Worm (Caenorhabditis elegans) whole organism, L1 larva: ENCODE data around the gene suf-1.

ENCODE experiments used
- C16A3.4 ChIP-seq: fragments of 150-350 bp; optimal IDR thresholded peaks from 2 replicates; lab custom pipeline; 2014; ENCODE audit warnings: missing biosample characterization, missing genetic modification characterization
- Y116A8C.19 ChIP-seq: sonication (generic microtip); optimal IDR thresholded peaks from 2 replicates; lab custom pipeline; 2016; ENCODE audit warnings: missing compliant biosample characterization, missing genetic modification characterization, borderline replicate concordance
- ama-1 ChIP-seq: fragments of 150-350 bp; optimal IDR thresholded peaks from 2 replicates; lab custom pipeline; 2014
- blmp-1 ChIP-seq: fragments of 150-350 bp; optimal IDR thresholded peaks from 2 replicates; lab custom pipeline; 2014; ENCODE audit warnings: missing biosample characterization, missing genetic modification characterization
- ceh-63 ChIP-seq: fragments of 200-800 bp; sonication (Bioruptor generic); optimal IDR thresholded peaks from 2 replicates; lab custom pipeline; 2018; ENCODE audit warnings: mild to moderate bottlenecking, missing genetic modification characterization, missing compliant biosample characterization
- ceh-8 ChIP-seq: fragments of 200-800 bp; sonication (Bioruptor generic); optimal IDR thresholded peaks from 2 replicates; lab custom pipeline; 2018; ENCODE audit warnings: mild to moderate bottlenecking, missing genetic modification characterization, moderate library complexity, missing compliant biosample characterization
- ceh-82 ChIP-seq, 3 experiments: fragments of 150-350 bp in 1 of 3; sonication (generic microtip) in 2 of 3; optimal IDR thresholded peaks; 2 replicates each; lab custom pipeline; 2014 to 2017; ENCODE audit warnings: missing biosample characterization in 3 of 3, missing genetic modification characterization in 3 of 3
- ces-1 ChIP-seq: fragments of 150-350 bp; optimal IDR thresholded peaks from 2 replicates; lab custom pipeline; 2014; ENCODE audit warnings: missing biosample characterization, missing genetic modification reagents, missing genetic modification characterization
- dpl-1 ChIP-seq, 3 experiments: fragments of 150-350 bp in 2 of 3; sonication (generic microtip) in 1 of 3; optimal IDR thresholded peaks; 2 replicates each; lab custom pipeline; 2014 to 2017; ENCODE audit warnings: missing biosample characterization in 3 of 3, missing genetic modification characterization in 3 of 3, missing genetic modification reagents in 3 of 3
- dsc-1 ChIP-seq: sonication (generic microtip); optimal IDR thresholded peaks from 2 replicates; lab custom pipeline; 2016; ENCODE audit warnings: mild to moderate bottlenecking, missing genetic modification characterization, missing compliant biosample characterization
- efl-1 ChIP-seq, 4 experiments: fragments of 150-350 bp; optimal IDR thresholded peaks in 3 of 4; peaks in 1 of 4; 1 replicate in 1 of 4; 2 replicates in 3 of 4; lab custom pipeline; 2014; ENCODE audit warnings: missing biosample characterization in 2 of 4, missing genetic modification characterization in 2 of 4, missing genetic modification reagents in 2 of 4
- egl-27 ChIP-seq, 2 experiments: fragments of 150-350 bp in 1 of 2; sonication (generic microtip); optimal IDR thresholded peaks; 3 replicates each; lab custom pipeline; 2017 to 2018; ENCODE audit warnings: missing biosample characterization in 2 of 2, missing genetic modification characterization in 2 of 2, missing genetic modification reagents in 2 of 2
- elt-3 ChIP-seq, 6 experiments: fragments of 150-350 bp in 1 of 6; sonication (generic microtip); optimal IDR thresholded peaks; 2 replicates each; lab custom pipeline; 2017 to 2018; ENCODE audit warnings: missing biosample characterization in 6 of 6, missing genetic modification characterization in 6 of 6, inconsistent platforms in 1 of 6
- ets-5 ChIP-seq: fragments of 200-800 bp; sonication (Bioruptor generic); IDR thresholded peaks from 2 replicates; pipeline ENCODE4 v1.3.6; 2022; ENCODE audit warnings: missing genetic modification characterization, missing compliant biosample characterization
- fkh-10 ChIP-seq: sonication (generic microtip); optimal IDR thresholded peaks from 2 replicates; lab custom pipeline; 2017; ENCODE audit warnings: missing biosample characterization, missing genetic modification reagents, missing genetic modification characterization
- fkh-4 ChIP-seq: sonication (generic microtip); optimal IDR thresholded peaks from 2 replicates; lab custom pipeline; 2016; ENCODE audit warnings: missing compliant biosample characterization, missing genetic modification characterization, borderline replicate concordance
- hpl-2 ChIP-seq: fragments of 150-350 bp; optimal IDR thresholded peaks from 2 replicates; lab custom pipeline; 2014; ENCODE audit warnings: missing biosample characterization, missing genetic modification reagents, missing genetic modification characterization
- jun-1 ChIP-seq: fragments of 150-350 bp; optimal IDR thresholded peaks from 2 replicates; lab custom pipeline; 2014; ENCODE audit warnings: missing biosample characterization, missing genetic modification reagents, missing genetic modification characterization
- lin-14 ChIP-seq: fragments of 200-800 bp; sonication (Bioruptor generic); optimal IDR thresholded peaks from 2 replicates; lab custom pipeline; 2018; ENCODE audit warnings: mild to moderate bottlenecking, missing genetic modification characterization, moderate library complexity, missing compliant biosample characterization
- lin-35 ChIP-seq, 2 experiments: fragments of 150-350 bp; optimal IDR thresholded peaks; 2 replicates each; lab custom pipeline; 2014; ENCODE audit warnings: missing biosample characterization in 2 of 2, missing genetic modification characterization in 2 of 2, missing genetic modification reagents in 2 of 2
- lin-39 ChIP-seq: fragments of 150-350 bp; optimal IDR thresholded peaks from 2 replicates; lab custom pipeline; 2014; ENCODE audit warnings: missing biosample characterization, missing genetic modification reagents, missing genetic modification characterization
- lsy-2 ChIP-seq, 2 experiments: fragments of 150-350 bp; optimal IDR thresholded peaks; 2 replicates each; lab custom pipeline; 2014; ENCODE audit warnings: missing biosample characterization in 2 of 2, missing genetic modification characterization in 2 of 2
- mdl-1 ChIP-seq, 2 experiments: fragments of 150-350 bp; optimal IDR thresholded peaks; 2 replicates each; lab custom pipeline; 2014 to 2017; ENCODE audit warnings: missing biosample characterization in 2 of 2, missing genetic modification characterization in 2 of 2, inconsistent platforms in 1 of 2
- nhr-12 ChIP-seq: sonication (generic microtip); optimal IDR thresholded peaks from 2 replicates; lab custom pipeline; 2017; ENCODE audit warnings: missing biosample characterization, missing genetic modification characterization
- nhr-20 ChIP-seq: sonication (generic microtip); optimal IDR thresholded peaks from 2 replicates; lab custom pipeline; 2016; ENCODE audit warnings: mild to moderate bottlenecking, missing genetic modification characterization, missing compliant biosample characterization
- nhr-28 ChIP-seq: fragments of 150-350 bp; optimal IDR thresholded peaks from 2 replicates; lab custom pipeline; 2014; ENCODE audit warnings: missing biosample characterization, missing genetic modification characterization
- nhr-77 ChIP-seq: fragments of 150-350 bp; optimal IDR thresholded peaks from 2 replicates; lab custom pipeline; 2014; ENCODE audit warnings: missing biosample characterization, missing genetic modification characterization
- nhr-84 ChIP-seq: sonication (generic microtip); optimal IDR thresholded peaks from 2 replicates; lab custom pipeline; 2017; ENCODE audit warnings: missing biosample characterization, missing genetic modification characterization
- nhr-85 ChIP-seq: sonication (generic microtip); peaks from one replicate; lab custom pipeline; 2016; ENCODE audit warnings: missing genetic modification characterization, inconsistent platforms, missing compliant biosample characterization
- pag-3 ChIP-seq: sonication (generic microtip); optimal IDR thresholded peaks from 2 replicates; lab custom pipeline; 2017; ENCODE audit warnings: missing genetic modification characterization, mild to moderate bottlenecking, missing compliant biosample characterization, antibody characterized with exemption, borderline replicate concordance; ENCODE audit not compliant: insufficient read depth
- pax-3 ChIP-seq: fragments of 200-800 bp; sonication (Bioruptor generic); optimal IDR thresholded peaks from 2 replicates; lab custom pipeline; 2018; ENCODE audit warnings: mild to moderate bottlenecking, missing genetic modification characterization, moderate library complexity, missing compliant biosample characterization
- pqm-1 ChIP-seq: sonication (generic microtip); optimal IDR thresholded peaks from 3 replicates; lab custom pipeline; 2017; ENCODE audit warnings: missing biosample characterization, missing genetic modification characterization
- snpc-4 ChIP-seq: fragments of 150-350 bp; optimal IDR thresholded peaks from 2 replicates; lab custom pipeline; 2014; ENCODE audit warnings: missing biosample characterization, missing genetic modification characterization
- sptf-1 ChIP-seq: fragments of 150-350 bp; optimal IDR thresholded peaks from 2 replicates; lab custom pipeline; 2014; ENCODE audit warnings: missing biosample characterization, missing genetic modification characterization
- tlp-1 ChIP-seq: fragments of 150-350 bp; optimal IDR thresholded peaks from 2 replicates; lab custom pipeline; 2014; ENCODE audit warnings: missing biosample characterization, missing genetic modification characterization
- unc-130 ChIP-seq: fragments of 150-350 bp; optimal IDR thresholded peaks from 2 replicates; lab custom pipeline; 2017; ENCODE audit warnings: missing biosample characterization, missing genetic modification characterization, inconsistent platforms
- xbp-1 ChIP-seq: sonication (generic microtip); optimal IDR thresholded peaks from 2 replicates; lab custom pipeline; 2016; ENCODE audit warnings: missing genetic modification characterization, missing compliant biosample characterization
- zag-1 ChIP-seq: fragments of 150-350 bp; optimal IDR thresholded peaks from 2 replicates; lab custom pipeline; 2014; ENCODE audit warnings: missing biosample characterization, missing genetic modification characterization
- zip-4 ChIP-seq: fragments of 200-800 bp; sonication (Bioruptor generic); optimal IDR thresholded peaks from 2 replicates; lab custom pipeline; 2018; ENCODE audit warnings: mild to moderate bottlenecking, missing genetic modification characterization, moderate library complexity, missing compliant biosample characterization
- ztf-11 ChIP-seq, 2 experiments: sonication (generic microtip); optimal IDR thresholded peaks; 2 replicates each; lab custom pipeline; 2016 to 2017; ENCODE audit warnings: missing genetic modification characterization in 2 of 2, missing biosample characterization in 1 of 2, missing compliant biosample characterization in 1 of 2

Gene suf-1

DNA sequence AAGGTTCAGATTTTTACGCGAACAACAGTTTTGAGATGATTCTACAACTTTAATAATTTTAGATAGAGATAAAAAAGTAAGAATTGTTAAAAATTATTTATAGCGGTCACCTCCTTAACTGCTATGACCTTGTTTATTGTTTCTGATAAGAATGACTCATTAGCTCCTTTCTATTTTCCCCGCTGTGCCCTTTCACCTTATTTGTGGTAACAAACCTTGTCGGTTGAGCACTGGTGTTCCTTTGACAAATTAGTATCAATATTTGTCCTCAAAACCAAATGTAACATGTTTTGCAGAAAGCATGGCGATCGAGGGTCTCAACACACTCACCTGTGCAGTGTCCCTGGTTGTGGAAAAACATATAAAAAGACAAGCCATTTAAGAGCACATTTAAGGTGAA is 23.0 kb downstream of the suf-1 start:
- no peak for TF ChIP-seq zip-4
- no peak for TF ChIP-seq hpl-2 (GFP tag; lab: Kevin White, UChicago)
- no peak for TF ChIP-seq sptf-1 (tag; lab: Kevin White, UChicago)
- TF ChIP-seq efl-1 (optimal IDR thresholded peaks at IDR 0.05; lab: Kevin White, UChicago) = no peak
- TF ChIP-seq efl-1 (GFP tag; optimal IDR thresholded peaks at IDR 0.05 in 1 of 2; lab: Kevin White, UChicago) = peak in 1 of 2 experiments; percentile 51

DNA sequence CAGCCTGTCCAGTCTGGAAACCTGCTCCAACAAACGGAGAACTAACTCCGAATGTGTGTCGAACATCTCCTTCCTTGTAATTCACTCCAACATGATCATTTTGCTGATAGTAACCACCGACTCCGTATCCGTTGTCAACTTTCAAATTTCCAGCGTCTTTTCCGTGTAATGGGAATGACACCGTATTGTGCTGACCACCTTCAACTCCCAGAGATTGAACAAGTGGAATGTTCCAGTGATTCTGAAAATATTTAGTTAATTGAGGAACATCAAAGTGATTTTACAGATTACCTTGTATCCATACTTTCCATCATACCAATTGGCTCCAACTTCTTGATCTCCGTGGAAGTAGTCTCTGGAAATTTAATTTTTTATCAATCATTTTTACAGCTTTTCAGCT is 24.3 kb downstream of the suf-1 start:
- TF ChIP-seq ceh-8 (no peak), nhr-12 (tag; lab: Kevin White, UChicago) (no peak), nhr-84 (tag; lab: Kevin White, UChicago) (no peak), xbp-1 (tag; lab: Kevin White, UChicago) (no peak), dsc-1 (tag; lab: Kevin White, UChicago) (no peak), C16A3.4 (tag; lab: Kevin White, UChicago) (no peak), unc-130 (tag; lab: Kevin White, UChicago) (no peak), egl-27 (tag; optimal IDR thresholded peaks at IDR 0.05; lab: Kevin White, UChicago) (no peak), ama-1 (lab: Kevin White, UChicago) (no peak), fkh-4 (no peak), ces-1 (GFP tag; lab: Kevin White, UChicago) (no peak), hpl-2 (GFP tag; lab: Kevin White, UChicago) (no peak), tlp-1 (tag; lab: Kevin White, UChicago) (no peak), zag-1 (tag; lab: Kevin White, UChicago) (no peak), lsy-2 (tag; optimal IDR thresholded peaks at IDR 0.05; lab: Kevin White, UChicago) (no peak), Y116A8C.19 (no peak)
- TF ChIP-seq, all 84 proteins: peak for 0

DNA sequence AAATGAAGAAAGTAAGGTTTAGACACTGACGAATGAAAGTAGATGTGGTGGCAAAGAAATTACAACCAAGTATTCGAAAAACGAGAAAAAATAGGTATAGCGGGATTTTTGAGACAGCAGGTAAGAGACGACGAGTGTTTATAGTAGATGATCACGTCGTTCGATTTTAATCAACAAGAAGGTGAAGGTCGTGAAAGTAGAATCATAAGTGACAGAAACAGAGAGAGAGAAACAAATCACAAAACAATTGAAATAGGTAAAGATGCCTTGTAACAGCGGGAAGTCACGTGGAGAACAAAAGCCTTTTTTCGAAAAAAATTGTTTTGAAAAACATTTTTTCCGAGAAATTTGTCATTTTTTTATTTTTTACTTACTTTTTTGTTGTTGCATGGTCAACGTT is 26.4 kb downstream of the suf-1 start, which contains the start of gene T22C8.6:
Gene T22C8.6 (minus strand): TSS at position 194 of the 400 bp plus-strand sequence.
- TF ChIP-seq lin-35 (GFP tag; optimal IDR thresholded peaks at IDR 0.05; lab: Kevin White, UChicago) (peak in 1 of 2 experiments; percentile 3), blmp-1 (tag; lab: Kevin White, UChicago) (peak; percentile 78), ets-5 (GFP tag; lab: Robert Waterston, UW) (no peak), dsc-1 (tag; lab: Kevin White, UChicago) (no peak), lin-14 (GFP tag; lab: Kevin White, UChicago) (peak; percentile 48), nhr-85 (tag; lab: Kevin White, UChicago) (peak; percentile 75), nhr-12 (tag; lab: Kevin White, UChicago) (no peak), ceh-63 (GFP tag; lab: Kevin White, UChicago) (no peak), elt-3 (tag; optimal IDR thresholded peaks at IDR 0.05; lab: Kevin White, UChicago) (peak in 1 of 6 experiments; percentile 25), nhr-20 (tag; lab: Kevin White, UChicago) (peak; percentile 47)

DNA sequence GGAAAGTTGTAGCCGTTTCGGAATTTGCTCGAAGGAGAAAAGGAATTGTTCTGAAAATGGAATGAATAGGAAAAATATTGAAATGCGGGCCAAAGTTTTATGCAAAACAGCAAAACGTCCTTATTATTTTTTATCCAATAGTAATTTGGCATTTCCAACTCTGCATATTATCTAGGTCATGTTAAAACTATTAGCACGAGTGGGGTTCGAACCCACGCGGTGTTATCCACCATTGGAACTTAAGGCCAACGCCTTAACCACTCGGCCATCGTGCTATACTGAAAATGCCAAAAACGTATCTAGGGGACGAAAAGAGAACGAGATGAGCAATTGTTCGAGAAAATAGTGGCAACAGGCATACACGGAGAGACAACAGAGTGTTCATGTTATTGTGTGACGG is 28.1 kb downstream of the suf-1 start:
- no peak for TF ChIP-seq zag-1 (tag; lab: Kevin White, UChicago)
- no peak for TF ChIP-seq nhr-85 (tag; lab: Kevin White, UChicago)
- TF ChIP-seq mdl-1 (tag; optimal IDR thresholded peaks at IDR 0.05; lab: Kevin White, UChicago) = no peak
- TF ChIP-seq fkh-10 (GFP tag; lab: Kevin White, UChicago) = no peak
- no peak for TF ChIP-seq dpl-1 (GFP tag; optimal IDR thresholded peaks at IDR 0.05; lab: Kevin White, UChicago)
- TF ChIP-seq ceh-8 = no peak
- TF ChIP-seq pag-3 (tag; lab: Kevin White, UChicago) = no peak
- TF ChIP-seq ceh-82 (tag; optimal IDR thresholded peaks at IDR 0.05; lab: Kevin White, UChicago) = no peak
- TF ChIP-seq jun-1 (tag; lab: Kevin White, UChicago) = no peak
- no peak for TF ChIP-seq pax-3 (tag; lab: Kevin White, UChicago)
- TF ChIP-seq snpc-4 (tag; lab: Kevin White, UChicago) = no peak
- no peak for TF ChIP-seq nhr-20 (tag; lab: Kevin White, UChicago)
- TF ChIP-seq nhr-28 (tag; lab: Kevin White, UChicago) = no peak
- TF ChIP-seq nhr-77 (tag; lab: Kevin White, UChicago) = no peak
- no peak for TF ChIP-seq lin-39 (tag; lab: Kevin White, UChicago)
- no peak for TF ChIP-seq pqm-1 (tag; lab: Kevin White, UChicago)
- TF ChIP-seq ztf-11 (tag; optimal IDR thresholded peaks at IDR 0.05; lab: Kevin White, UChicago) = no peak
- no peak for TF ChIP-seq lin-35 (GFP tag; optimal IDR thresholded peaks at IDR 0.05; lab: Kevin White, UChicago)
